Worm (Caenorhabditis elegans) whole organism, late embryonic: ENCODE measurements around the gene ech-2.

Source experiments
- ets-4 ChIP-seq: sonication (generic microtip); optimal IDR thresholded peaks from 2 replicates; lab custom pipeline; 2016; ENCODE audit warnings: missing genetic modification characterization, missing compliant biosample characterization
- eyg-1 ChIP-seq: sonication (generic microtip); optimal IDR thresholded peaks from 2 replicates; lab custom pipeline; 2016; ENCODE audit warnings: missing genotype, missing genetic modification characterization, missing compliant biosample characterization
- hlh-6 ChIP-seq: sonication (generic microtip); optimal IDR thresholded peaks from 2 replicates; lab custom pipeline; 2016; ENCODE audit warnings: missing genotype, missing genetic modification characterization, missing compliant biosample characterization
- tbx-7 ChIP-seq: sonication (generic microtip); optimal IDR thresholded peaks from 2 replicates; lab custom pipeline; 2016; ENCODE audit warnings: missing genotype, missing genetic modification characterization, missing compliant biosample characterization

DNA sequence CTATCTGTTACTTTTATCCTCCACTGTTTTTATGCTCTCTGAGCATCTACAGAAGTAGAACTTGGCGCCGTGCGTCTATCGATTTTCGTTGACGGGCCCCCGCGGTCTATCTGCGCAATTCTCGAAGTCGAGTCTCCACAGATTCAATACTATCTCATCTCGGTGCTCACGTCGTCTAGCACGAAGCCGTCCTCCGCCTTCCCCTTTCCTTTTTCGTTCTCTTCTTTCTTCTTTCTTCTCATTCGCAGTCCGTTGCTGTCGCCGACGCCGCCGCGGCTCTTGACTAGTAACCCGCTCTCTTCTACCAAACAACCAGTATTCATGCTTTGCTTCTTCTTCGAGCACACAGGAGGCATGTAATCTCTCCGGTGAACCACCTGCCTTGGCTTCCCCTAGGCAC lies 14.9 kb upstream of the ech-2 start:
- TF ChIP-seq eyg-1 (tag; lab: Kevin White, UChicago) (no peak), tbx-7 (tag; lab: Kevin White, UChicago) (no peak), ets-4 (tag; lab: Kevin White, UChicago) (no peak), hlh-6 (tag; lab: Kevin White, UChicago) (peak; percentile 32)
